Worm (Caenorhabditis elegans): ENCODE measurements around the gene pax-1.

ce11 chrV:8271995-8272394 lies 47.3 kb downstream of the pax-1 start, which contains the start of gene asp-5:
- TF ChIP-seq nhr-25 (tag; optimal IDR thresholded peaks at IDR 0.05) (no peak), lin-39 (tag; optimal IDR thresholded peaks at IDR 0.05) (no peak), fos-1 (tag; optimal IDR thresholded peaks at IDR 0.05) (no peak), nhr-28 (tag; optimal IDR thresholded peaks at IDR 0.05) (no peak), snpc-4 (tag; optimal IDR thresholded peaks at IDR 0.05) (no peak), nhr-12 (tag; optimal IDR thresholded peaks at IDR 0.05) (no peak), elt-3 (tag; optimal IDR thresholded peaks at IDR 0.05) (no peak), nhr-11 (tag; optimal IDR thresholded peaks at IDR 0.05) (no peak), jun-1 (tag; optimal IDR thresholded peaks at IDR 0.05) (no peak), fkh-10 (GFP tag; optimal IDR thresholded peaks at IDR 0.05) (no peak), mdl-1 (tag; optimal IDR thresholded peaks at IDR 0.05) (no peak), zag-1 (tag; optimal IDR thresholded peaks at IDR 0.05) (no peak), sea-2 (GFP tag; optimal IDR thresholded peaks at IDR 0.05) (no peak)
